Worm (Caenorhabditis elegans) whole organism, midembryonic: ENCODE data around the gene T03F6.4.

Source experiments
- cog-1 ChIP-seq: sonication (generic microtip); optimal IDR thresholded peaks from 2 replicates; lab custom pipeline; 2016; ENCODE audit warnings: missing genetic modification characterization, missing compliant biosample characterization
- klf-2 ChIP-seq: fragments of 200-800 bp; sonication (Bioruptor generic); conservative IDR thresholded peaks from 2 replicates; pipeline ENCODE4 v1.3.6; 2022; ENCODE audit warnings: missing genetic modification reagents, missing genetic modification characterization, missing compliant biosample characterization

- TF ChIP-seq klf-2 (no peak), cog-1 (tag; lab: Kevin White, UChicago) (no peak)
These were observed 35.0 kb upstream of the T03F6.4 start for ce11 chrIII:13350964-13351363.
